Fruit fly (Drosophila melanogaster): ENCODE results near the gene atk.
A peak's percentile ranks its signal among the peaks of the same experiment; 100 is the strongest.

Gene atk

dm6 chr3L:20447337-20447736, 17.3 kb downstream of the atk start (continued):
- TF ChIP-seq HmgZ (tag; optimal IDR thresholded peaks at IDR 0.05) = no peak
- no peak for TF ChIP-seq fru (optimal IDR thresholded peaks at IDR 0.05)
- TF ChIP-seq trem (tag; optimal IDR thresholded peaks at IDR 0.05) = peak; percentile 13
- no peak for TF ChIP-seq yki (optimal IDR thresholded peaks at IDR 0.05)
- no peak for TF ChIP-seq da (GFP tag; optimal IDR thresholded peaks at IDR 0.05)
- peak; percentile 50 for TF ChIP-seq CG16815 (GFP tag; optimal IDR thresholded peaks at IDR 0.05)
- no peak for TF ChIP-seq E2f1 (GFP tag; IDR thresholded peaks at IDR 0.05)
- 0 out of 2 replicates have a peak, but pooled peaks have one; percentile 23 for TF ChIP-seq Ptx1 (GFP tag; IDR thresholded peaks at IDR 0.05)
- TF ChIP-seq CG10267 (tag; optimal IDR thresholded peaks at IDR 0.05) = peak; percentile 10
- TF ChIP-seq sens-2 (GFP tag; IDR thresholded peaks at IDR 0.05) = no peak
- no peak for TF ChIP-seq CG8478 (optimal IDR thresholded peaks at IDR 0.05)
- no peak for TF ChIP-seq CG2116 (GFP tag; optimal IDR thresholded peaks at IDR 0.05)
- TF ChIP-seq dmrt99B (tag; optimal IDR thresholded peaks at IDR 0.05) = peak; percentile 50
- no peak for TF ChIP-seq fd64A (GFP tag; optimal IDR thresholded peaks at IDR 0.05)
- TF ChIP-seq CG10959 (GFP tag; IDR thresholded peaks at IDR 0.05) = peak; percentile 43; the same call in 1 of the 2 replicates
- TF ChIP-seq dmrt11E (tag; optimal IDR thresholded peaks at IDR 0.05) = peak; percentile 70
- no peak for TF ChIP-seq Adf1 (GFP tag; IDR thresholded peaks at IDR 0.05)
- 0 out of 2 replicates have a peak, but pooled peaks have one; percentile 15 for TF ChIP-seq slbo (GFP tag; IDR thresholded peaks at IDR 0.05)
- TF ChIP-seq Poxn (GFP tag; IDR thresholded peaks at IDR 0.05) = no peak
- peak; percentile 34 for TF ChIP-seq Spps (tag; optimal IDR thresholded peaks at IDR 0.05)
- no peak for TF ChIP-seq CG15601 (tag; optimal IDR thresholded peaks at IDR 0.05)
- TF ChIP-seq Atf6 (GFP tag; IDR thresholded peaks at IDR 0.05) = no peak
- no peak for TF ChIP-seq CG13296 (GFP tag; optimal IDR thresholded peaks at IDR 0.05)
- TF ChIP-seq crol (GFP tag; IDR thresholded peaks at IDR 0.05) = no peak
- TF ChIP-seq CG3065 (GFP tag; optimal IDR thresholded peaks at IDR 0.05) = no peak
- TF ChIP-seq twi (tag; optimal IDR thresholded peaks at IDR 0.05) = no peak
- TF ChIP-seq Drgx (GFP tag; IDR thresholded peaks at IDR 0.05) = peak; percentile 48; the same call in 1 of the 2 replicates
- 0 out of 2 replicates have a peak, but pooled peaks have one; percentile 17 for TF ChIP-seq sim (GFP tag; IDR thresholded peaks at IDR 0.05)
- TF ChIP-seq ci (GFP tag; IDR thresholded peaks at IDR 0.05) = no peak
- 0 out of 3 replicates have a peak, but pooled peaks have one; percentile 18 for TF ChIP-seq sr (GFP tag; IDR thresholded peaks at IDR 0.05)
- peak; percentile 28 for TF ChIP-seq az2 (GFP tag; optimal IDR thresholded peaks at IDR 0.05)
- peak; percentile 38 for TF ChIP-seq unpg (GFP tag; optimal IDR thresholded peaks at IDR 0.05)
- no peak for TF ChIP-seq zen (tag; optimal IDR thresholded peaks at IDR 0.05)
- peak; percentile 45; the same call in 1 of the 3 replicates for TF ChIP-seq ken (GFP tag; IDR thresholded peaks at IDR 0.05)
- peak; percentile 37 for TF ChIP-seq CG11504 (tag; optimal IDR thresholded peaks at IDR 0.05)
- no peak for TF ChIP-seq CG30020 (tag; optimal IDR thresholded peaks at IDR 0.05)
- peak; percentile 53 for TF ChIP-seq CG10979 (tag; optimal IDR thresholded peaks at IDR 0.05)
- TF ChIP-seq Dbx (GFP tag; IDR thresholded peaks at IDR 0.05) = no peak
- TF ChIP-seq wdn (GFP tag; IDR thresholded peaks at IDR 0.05) = no peak
- no peak for TF ChIP-seq ase (GFP tag; IDR thresholded peaks at IDR 0.05)
- TF ChIP-seq Fer1 (GFP tag; optimal IDR thresholded peaks at IDR 0.05) = no peak
- TF ChIP-seq lola (GFP tag; optimal IDR thresholded peaks at IDR 0.05) = peak in 1 of 3 experiments; percentile 50
- TF ChIP-seq zfh1 (GFP tag; IDR thresholded peaks at IDR 0.05) = peak; percentile 59; the same call in 2 of the 3 replicates
- TF ChIP-seq sens (GFP tag) = peak; percentile 70
- TF ChIP-seq lilli (GFP tag; optimal IDR thresholded peaks at IDR 0.05) = peak; percentile 27
- TF ChIP-seq CG1603 (tag; optimal IDR thresholded peaks at IDR 0.05) = peak; percentile 61
- TF ChIP-seq fd96Cb (tag; optimal IDR thresholded peaks at IDR 0.05) = peak; percentile 36
- TF ChIP-seq luna (GFP tag; optimal IDR thresholded peaks at IDR 0.05) = no peak
- peak; percentile 18 for TF ChIP-seq CG12391 (tag; optimal IDR thresholded peaks at IDR 0.05)
- TF ChIP-seq Ssrp (tag; optimal IDR thresholded peaks at IDR 0.05) = no peak
- TF ChIP-seq MESR4 (GFP tag; optimal IDR thresholded peaks at IDR 0.05) = no peak
- TF ChIP-seq ato (GFP tag; IDR thresholded peaks at IDR 0.05; ENCODE audit: partially characterized antibody) = no peak
